Fruit fly (Drosophila melanogaster) whole organism, embryonic: ENCODE results near the gene Nthl1.

ENCODE experiments used
- Bdp1 ChIP-seq: fragments of 200-800 bp; sonication (Bioruptor generic); optimal IDR thresholded peaks from 3 replicates; lab custom pipeline; 2016; ENCODE audit warnings: missing biosample characterization, missing genetic modification characterization
- Bgb ChIP-seq: fragments of 200-800 bp; sonication (Bioruptor generic); IDR thresholded peaks from 2 replicates; pipeline ENCODE4 v1.3.6; 2022; ENCODE audit warnings: missing biosample characterization, missing genetic modification characterization; ENCODE audit not compliant: partially characterized antibody
- Blimp-1 ChIP-seq: fragments of 200-800 bp; sonication (Bioruptor generic); optimal IDR thresholded peaks from 3 replicates; lab custom pipeline; 2018; ENCODE audit warnings: missing biosample characterization, missing genetic modification characterization, mild to moderate bottlenecking, moderate library complexity, missing genetic modification reagents
- CG10543 ChIP-seq: fragments of 200-800 bp; sonication (Bioruptor generic); optimal IDR thresholded peaks from 3 replicates; lab custom pipeline; 2017; ENCODE audit warnings: missing biosample characterization, mild to moderate bottlenecking, missing genetic modification characterization, moderate library complexity
- CG11723 ChIP-seq: fragments of 200-800 bp; sonication (Bioruptor generic); optimal IDR thresholded peaks from 2 replicates; lab custom pipeline; 2017; ENCODE audit warnings: missing biosample characterization, mild to moderate bottlenecking, missing genetic modification characterization
- CG13123 ChIP-seq: fragments of 200-800 bp; sonication (Bioruptor generic); optimal IDR thresholded peaks from 2 replicates; lab custom pipeline; 2016; ENCODE audit warnings: missing biosample characterization, missing genetic modification characterization
- CG13296 ChIP-seq: fragments of 200-800 bp; sonication (Bioruptor generic); optimal IDR thresholded peaks from 3 replicates; lab custom pipeline; 2018; ENCODE audit warnings: missing biosample characterization, mild to moderate bottlenecking, missing genetic modification characterization
- CG13624 ChIP-seq: fragments of 200-800 bp; sonication (Bioruptor generic); optimal IDR thresholded peaks from 2 replicates; lab custom pipeline; 2016; ENCODE audit warnings: missing biosample characterization, missing genetic modification characterization
- CG14860 ChIP-seq: fragments of 200-800 bp; sonication (Bioruptor generic); IDR thresholded peaks from 3 replicates; pipeline ENCODE4 v1.3.6; 2022; ENCODE audit warnings: missing biosample characterization, missing genetic modification characterization; ENCODE audit not compliant: partially characterized antibody
- CG15011 ChIP-seq: fragments of 200-800 bp; sonication (Bioruptor generic); optimal IDR thresholded peaks from 3 replicates; lab custom pipeline; 2018; ENCODE audit warnings: missing biosample characterization, mild to moderate bottlenecking, missing genetic modification characterization
- CG15073 ChIP-seq: fragments of 200-800 bp; sonication (Bioruptor generic); optimal IDR thresholded peaks from 2 replicates; lab custom pipeline; 2016; ENCODE audit warnings: missing biosample characterization, missing genetic modification characterization
- CG17359 ChIP-seq: fragments of 200-800 bp; sonication (Bioruptor generic); optimal IDR thresholded peaks from 3 replicates; lab custom pipeline; 2018; ENCODE audit warnings: missing biosample characterization, mild to moderate bottlenecking, missing genetic modification characterization, moderate library complexity
- CG2202 ChIP-seq: fragments of 200-800 bp; sonication (Bioruptor generic); optimal IDR thresholded peaks from 2 replicates; lab custom pipeline; 2018; ENCODE audit warnings: missing biosample characterization, mild to moderate bottlenecking, missing genetic modification characterization
- CG31365 ChIP-seq: fragments of 200-800 bp; sonication (Bioruptor generic); optimal IDR thresholded peaks from 2 replicates; lab custom pipeline; 2018; ENCODE audit warnings: missing biosample characterization, mild to moderate bottlenecking, missing genetic modification characterization
- CG33213 ChIP-seq: fragments of 200-800 bp; sonication (Bioruptor generic); optimal IDR thresholded peaks from 3 replicates; lab custom pipeline; 2016; ENCODE audit warnings: missing biosample characterization, missing genetic modification characterization
- CG3407 ChIP-seq: fragments of 200-800 bp; sonication (Bioruptor generic); optimal IDR thresholded peaks from 2 replicates; lab custom pipeline; 2018; ENCODE audit warnings: missing biosample characterization, mild to moderate bottlenecking, missing genetic modification characterization
- CG43689 ChIP-seq: fragments of 200-800 bp; sonication (Bioruptor generic); IDR thresholded peaks from 2 replicates; pipeline ENCODE4 v1.3.6; 2022; ENCODE audit warnings: missing biosample characterization, missing genetic modification characterization
- CG4424 ChIP-seq: fragments of 200-800 bp; sonication (Bioruptor generic); optimal IDR thresholded peaks from 3 replicates; lab custom pipeline; 2016; ENCODE audit warnings: missing biosample characterization, missing genetic modification characterization
- CG4854 ChIP-seq: fragments of 200-800 bp; sonication (Bioruptor generic); optimal IDR thresholded peaks from 2 replicates; lab custom pipeline; 2016; ENCODE audit warnings: missing biosample characterization, missing genetic modification characterization, inconsistent platforms
- CG6654 ChIP-seq: fragments of 200-800 bp; sonication (Bioruptor generic); optimal IDR thresholded peaks from 2 replicates; lab custom pipeline; 2017; ENCODE audit warnings: missing biosample characterization, mild to moderate bottlenecking, missing genetic modification characterization
- CG6689 ChIP-seq: fragments of 200-800 bp; sonication (Bioruptor generic); IDR thresholded peaks from 2 replicates; pipeline ENCODE4 v1.3.6; 2022; ENCODE audit warnings: missing biosample characterization, missing genetic modification characterization
- CG7357 ChIP-seq: fragments of 200-800 bp; sonication (Bioruptor generic); IDR thresholded peaks from 3 replicates; pipeline ENCODE4 v1.3.6; 2022; ENCODE audit warnings: missing biosample characterization, missing genetic modification characterization
- CG8478 ChIP-seq: fragments of >200 bp; optimal IDR thresholded peaks from 2 replicates; lab custom pipeline; 2018
- D ChIP-seq, 2 experiments: fragments of 200-800 bp in 1 of 2; fragments of >200 bp in 1 of 2; sonication (Bioruptor generic) in 1 of 2; optimal IDR thresholded peaks; 2 replicates in 1 of 2; 3 replicates in 1 of 2; lab custom pipeline; 2017; ENCODE audit warnings: mild to moderate bottlenecking in 1 of 2, missing biosample characterization in 1 of 2, missing genetic modification characterization in 1 of 2, missing genetic modification reagents in 1 of 2
- Ets97D ChIP-seq: fragments of 200-800 bp; sonication (Bioruptor generic); optimal IDR thresholded peaks from 3 replicates; lab custom pipeline; 2016; ENCODE audit warnings: missing biosample characterization, missing genetic modification characterization
- Fer2 ChIP-seq: fragments of 200-800 bp; sonication (Bioruptor generic); optimal IDR thresholded peaks from 2 replicates; lab custom pipeline; 2018; ENCODE audit warnings: missing biosample characterization, mild to moderate bottlenecking, missing genetic modification characterization, moderate library complexity
- H15 ChIP-seq: fragments of 200-800 bp; sonication (Bioruptor generic); IDR thresholded peaks from 3 replicates; pipeline ENCODE4 v1.3.6; 2022; ENCODE audit warnings: missing biosample characterization, missing genetic modification characterization
- Hr51 ChIP-seq, 2 experiments: fragments of 200-800 bp; sonication (Bioruptor generic); optimal IDR thresholded peaks; 2 replicates in 1 of 2; 3 replicates in 1 of 2; lab custom pipeline; 2016 to 2018; ENCODE audit warnings: missing biosample characterization in 2 of 2, missing genetic modification characterization in 2 of 2, mild to moderate bottlenecking in 1 of 2, moderate library complexity in 1 of 2
- MTF-1 ChIP-seq: fragments of 200-800 bp; sonication (Bioruptor generic); optimal IDR thresholded peaks from 2 replicates; lab custom pipeline; 2018; ENCODE audit warnings: missing biosample characterization, mild to moderate bottlenecking, missing genetic modification characterization, borderline replicate concordance
- Mad ChIP-seq: fragments of 200-800 bp; sonication (Bioruptor generic); optimal IDR thresholded peaks from 2 replicates; lab custom pipeline; 2016; ENCODE audit warnings: missing biosample characterization, missing genetic modification characterization
- Nf-YB ChIP-seq: fragments of 200-800 bp; sonication (Bioruptor generic); optimal IDR thresholded peaks from 3 replicates; lab custom pipeline; 2019; ENCODE audit warnings: missing biosample characterization, mild to moderate bottlenecking, missing genetic modification characterization, moderate library complexity
- Oli ChIP-seq: fragments of 200-800 bp; sonication (Bioruptor generic); optimal IDR thresholded peaks from 2 replicates; lab custom pipeline; 2018; ENCODE audit warnings: missing biosample characterization, mild to moderate bottlenecking, missing genetic modification characterization, moderate library complexity
- Taf1 ChIP-seq: fragments of 200-800 bp; sonication (Bioruptor generic); IDR thresholded peaks from 2 replicates; pipeline ENCODE4 v1.3.6; 2022; ENCODE audit warnings: missing biosample characterization, missing genetic modification characterization
- amos ChIP-seq: fragments of 200-800 bp; sonication (Bioruptor generic); IDR thresholded peaks from 2 replicates; pipeline ENCODE4 v1.3.6; 2022; ENCODE audit warnings: missing biosample characterization, missing genetic modification characterization; ENCODE audit not compliant: partially characterized antibody
- bowl ChIP-seq: fragments of 200-800 bp; sonication (Bioruptor generic); IDR thresholded peaks from 2 replicates; pipeline ENCODE4 v1.3.6; 2022; ENCODE audit warnings: missing biosample characterization, missing genetic modification characterization
- disco-r ChIP-seq: fragments of 200-800 bp; sonication (Bioruptor generic); optimal IDR thresholded peaks from 2 replicates; lab custom pipeline; 2016; ENCODE audit warnings: missing biosample characterization, missing genetic modification characterization
- emc ChIP-seq: fragments of 200-800 bp; sonication (Bioruptor generic); optimal IDR thresholded peaks from 2 replicates; lab custom pipeline; 2016; ENCODE audit warnings: missing biosample characterization, missing genetic modification characterization
- exex ChIP-seq: fragments of 200-800 bp; sonication (Bioruptor generic); optimal IDR thresholded peaks from 4 replicates; lab custom pipeline; 2018; ENCODE audit warnings: missing biosample characterization, mild to moderate bottlenecking, missing genetic modification characterization, moderate library complexity
- fd96Cb ChIP-seq: fragments of 200-800 bp; sonication (Bioruptor generic); optimal IDR thresholded peaks from 2 replicates; lab custom pipeline; 2018; ENCODE audit warnings: missing biosample characterization, mild to moderate bottlenecking, missing genetic modification characterization, moderate library complexity
- gem ChIP-seq: fragments of 200-800 bp; sonication (Bioruptor generic); optimal IDR thresholded peaks from 2 replicates; lab custom pipeline; 2019; ENCODE audit warnings: missing biosample characterization, mild to moderate bottlenecking, missing genetic modification characterization, moderate library complexity
- gfzf ChIP-seq: fragments of 200-800 bp; sonication (Bioruptor generic); optimal IDR thresholded peaks from 2 replicates; lab custom pipeline; 2016; ENCODE audit warnings: missing biosample characterization, mild to moderate bottlenecking, missing genetic modification characterization, moderate library complexity
- gsb-n ChIP-seq: fragments of 200-800 bp; sonication (Bioruptor generic); optimal IDR thresholded peaks from 3 replicates; lab custom pipeline; 2018; ENCODE audit warnings: missing biosample characterization, mild to moderate bottlenecking, missing genetic modification characterization
- hbn ChIP-seq: fragments of 200-800 bp; sonication (Bioruptor generic); IDR thresholded peaks from 2 replicates; pipeline ENCODE4 v1.3.6; 2022; ENCODE audit warnings: missing biosample characterization, missing genetic modification characterization; ENCODE audit not compliant: partially characterized antibody
- ind ChIP-seq: fragments of 200-800 bp; sonication (Bioruptor generic); optimal IDR thresholded peaks from 3 replicates; lab custom pipeline; 2016; ENCODE audit warnings: missing biosample characterization, missing genetic modification characterization
- luna ChIP-seq: fragments of 200-800 bp; sonication (Bioruptor generic); optimal IDR thresholded peaks from 2 replicates; lab custom pipeline; 2016; ENCODE audit warnings: missing biosample characterization, missing genetic modification characterization
- pita ChIP-seq: fragments of 200-800 bp; sonication (Bioruptor generic); optimal IDR thresholded peaks from 2 replicates; lab custom pipeline; 2017; ENCODE audit warnings: missing biosample characterization, mild to moderate bottlenecking, missing genetic modification characterization
- sens ChIP-seq: fragments of 200-800 bp; sonication (Bioruptor generic); peaks from one replicate; lab custom pipeline; 2016; ENCODE audit warnings: missing biosample characterization, missing genetic modification characterization
- tll ChIP-seq, 2 experiments: fragments of 200-800 bp in 1 of 2; fragments of >200 bp in 1 of 2; sonication (Bioruptor generic) in 1 of 2; optimal IDR thresholded peaks; 2 replicates each; lab custom pipeline; 2017 to 2019; ENCODE audit warnings: missing biosample characterization in 2 of 2, missing genetic modification characterization in 2 of 2, mild to moderate bottlenecking in 1 of 2, moderate library complexity in 1 of 2
- trem ChIP-seq: fragments of 200-800 bp; optimal IDR thresholded peaks from 3 replicates; lab custom pipeline; 2019; ENCODE audit warnings: missing biosample characterization, mild to moderate bottlenecking, missing genetic modification characterization, moderate library complexity
- zfh1 ChIP-seq: fragments of 200-800 bp; sonication (Bioruptor generic); IDR thresholded peaks from 3 replicates; pipeline ENCODE4 v1.3.6; 2022; ENCODE audit warnings: missing biosample characterization, missing genetic modification characterization

Gene Nthl1

DNA sequence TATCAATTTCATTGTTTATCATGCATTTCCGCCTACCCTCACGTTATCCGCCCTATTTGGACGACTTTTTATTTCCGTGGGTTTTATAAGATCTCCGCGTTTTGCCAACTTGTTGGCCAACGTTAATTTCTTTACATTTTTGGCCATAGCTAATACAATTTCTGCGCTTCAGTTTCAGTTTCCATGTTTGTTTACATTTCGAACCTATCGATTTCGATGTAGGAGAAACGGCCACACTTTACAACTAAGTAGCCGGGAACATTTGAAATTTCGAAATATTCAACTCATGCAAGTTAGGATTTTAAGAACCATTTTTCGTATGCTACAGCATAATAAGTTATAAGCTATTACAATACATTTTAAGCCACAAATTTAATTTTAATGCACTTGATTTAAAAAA, at the start of gene Nthl1 (continued):
- TF ChIP-seq CG43689 (GFP tag; lab: Robert Waterston, UW) (no peak), CG10543 (GFP tag; lab: Kevin White, UChicago) (no peak), Hr51 (GFP tag; optimal IDR thresholded peaks at IDR 0.05; lab: Kevin White, UChicago) (no peak), CG6689 (GFP tag; lab: Robert Waterston, UW) (no peak), CG15011 (no peak), CG17359 (no peak), Mad (GFP tag; lab: Kevin White, UChicago) (no peak), emc (GFP tag; lab: Kevin White, UChicago) (no peak), trem (tag; lab: Kevin White, UChicago) (peak; percentile 11), Bdp1 (GFP tag; lab: Kevin White, UChicago) (no peak), disco-r (no peak), CG14860 (no peak), gsb-n (peak; percentile 35), hbn (GFP tag; lab: Robert Waterston, UW) (0 out of 2 replicates have a peak, but pooled peaks have one; percentile 33), Fer2 (tag; lab: Kevin White, UChicago) (no peak), fd96Cb (no peak), ind (GFP tag; lab: Kevin White, UChicago) (no peak), Ets97D (peak; percentile 33), CG3407 (GFP tag; lab: Kevin White, UChicago) (no peak), Blimp-1 (GFP tag; lab: Kevin White, UChicago) (no peak), CG31365 (tag; lab: Kevin White, UChicago) (no peak), Bgb (0 out of 2 replicates have a peak, but pooled peaks have one; percentile 32), CG4424 (GFP tag; lab: Kevin White, UChicago) (no peak), CG13123 (no peak), CG15073 (GFP tag; lab: Kevin White, UChicago) (no peak), CG13624 (no peak), CG6654 (no peak), CG8478 (no peak), Oli (tag; lab: Kevin White, UChicago) (no peak), CG11723 (no peak), luna (no peak), gem (tag; lab: Kevin White, UChicago) (no peak), Taf1 (GFP tag; lab: Robert Waterston, UW) (no peak), sens (GFP tag; lab: Kevin White, UChicago) (peak; percentile 28), bowl (GFP tag; lab: Robert Waterston, UW) (no peak), tll (GFP tag; optimal IDR thresholded peaks at IDR 0.05; lab: Kevin White, UChicago) (no peak), pita (GFP tag; lab: Kevin White, UChicago) (peak; percentile 25), Nf-YB (no peak), CG2202 (tag; lab: Kevin White, UChicago) (no peak), D (optimal IDR thresholded peaks at IDR 0.05; lab: Kevin White, UChicago) (no peak), D (GFP tag; optimal IDR thresholded peaks at IDR 0.05; lab: Kevin White, UChicago) (no peak), CG7357 (GFP tag; lab: Robert Waterston, UW) (no peak), exex (tag; lab: Kevin White, UChicago) (no peak), H15 (no peak), zfh1 (no peak), CG13296 (GFP tag; lab: Kevin White, UChicago) (no peak), CG4854 (GFP tag; lab: Kevin White, UChicago) (no peak), gfzf (GFP tag; lab: Kevin White, UChicago) (peak; percentile 68), MTF-1 (GFP tag; lab: Kevin White, UChicago) (no peak), amos (GFP tag; lab: Robert Waterston, UW) (peak; percentile 43), CG33213 (GFP tag; lab: Kevin White, UChicago) (no peak)
